Fruit fly (Drosophila melanogaster) whole organism, embryonic: ENCODE results near the gene CG9992.
A peak's percentile ranks its signal among the peaks of the same experiment; 100 is the strongest.

Source experiments
- BtbVII ChIP-seq: fragments of 200-800 bp; sonication (Bioruptor generic); optimal IDR thresholded peaks from 3 replicates; lab custom pipeline; 2017; ENCODE audit warnings: missing biosample characterization, mild to moderate bottlenecking, missing genetic modification characterization
- CG10462 ChIP-seq: fragments of 200-800 bp; sonication (Bioruptor generic); optimal IDR thresholded peaks from 2 replicates; lab custom pipeline; 2016; ENCODE audit warnings: missing biosample characterization, missing genetic modification characterization
- CG1233 ChIP-seq: fragments of 200-800 bp; sonication (Bioruptor generic); optimal IDR thresholded peaks from 4 replicates; lab custom pipeline; 2018; ENCODE audit warnings: missing biosample characterization, mild to moderate bottlenecking, missing genetic modification characterization
- CG13424 ChIP-seq: fragments of 200-800 bp; sonication (Bioruptor generic); optimal IDR thresholded peaks from 2 replicates; lab custom pipeline; 2019; ENCODE audit warnings: missing biosample characterization, mild to moderate bottlenecking, missing genetic modification characterization, moderate library complexity
- CG15696 ChIP-seq: fragments of 200-800 bp; sonication (Bioruptor generic); optimal IDR thresholded peaks from 2 replicates; lab custom pipeline; 2019; ENCODE audit warnings: missing biosample characterization, mild to moderate bottlenecking, missing genetic modification characterization, moderate library complexity
- CG18619 ChIP-seq: fragments of 200-800 bp; sonication (Bioruptor generic); optimal IDR thresholded peaks from 3 replicates; lab custom pipeline; 2017; ENCODE audit warnings: missing biosample characterization, mild to moderate bottlenecking, missing genetic modification characterization
- CG2202 ChIP-seq: fragments of 200-800 bp; sonication (Bioruptor generic); optimal IDR thresholded peaks from 2 replicates; lab custom pipeline; 2018; ENCODE audit warnings: missing biosample characterization, mild to moderate bottlenecking, missing genetic modification characterization
- CG31224 ChIP-seq: fragments of 200-800 bp; sonication (Bioruptor generic); IDR thresholded peaks from 2 replicates; pipeline ENCODE4 v1.3.6; 2022; ENCODE audit warnings: missing biosample characterization, missing genetic modification characterization
- CG3163 ChIP-seq: fragments of 200-800 bp; sonication (Bioruptor generic); optimal IDR thresholded peaks from 3 replicates; lab custom pipeline; 2016; ENCODE audit warnings: missing biosample characterization, missing genetic modification characterization
- CG3281 ChIP-seq: fragments of 200-800 bp; sonication (Bioruptor generic); optimal IDR thresholded peaks from 3 replicates; lab custom pipeline; 2017; ENCODE audit warnings: missing biosample characterization, mild to moderate bottlenecking, missing genetic modification characterization
- CG6791 ChIP-seq: fragments of 200-800 bp; sonication (Bioruptor generic); IDR thresholded peaks from 3 replicates; pipeline ENCODE4 v1.3.6; 2022; ENCODE audit warnings: missing biosample characterization, missing genetic modification characterization; ENCODE audit not compliant: partially characterized antibody
- CG8478 ChIP-seq: fragments of >200 bp; optimal IDR thresholded peaks from 2 replicates; lab custom pipeline; 2018
- CG8765 ChIP-seq: fragments of 200-800 bp; sonication (Bioruptor generic); IDR thresholded peaks from 2 replicates; pipeline ENCODE4 v1.3.6; 2022; ENCODE audit warnings: missing biosample characterization, missing genetic modification characterization
- CG8924 ChIP-seq: fragments of 200-800 bp; optimal IDR thresholded peaks from 3 replicates; lab custom pipeline; 2019; ENCODE audit warnings: missing biosample characterization, mild to moderate bottlenecking, missing genetic modification characterization, moderate library complexity
- CkIIα-i1 ChIP-seq: fragments of 200-800 bp; sonication (Bioruptor generic); IDR thresholded peaks from 2 replicates; pipeline ENCODE4 v1.3.6; 2022; ENCODE audit warnings: missing biosample characterization, missing genetic modification characterization
- D19A ChIP-seq: fragments of 200-800 bp; optimal IDR thresholded peaks from 3 replicates; lab custom pipeline; 2019; ENCODE audit warnings: missing biosample characterization, mild to moderate bottlenecking, missing genetic modification characterization, moderate library complexity
- Ets97D ChIP-seq: fragments of 200-800 bp; sonication (Bioruptor generic); optimal IDR thresholded peaks from 3 replicates; lab custom pipeline; 2016; ENCODE audit warnings: missing biosample characterization, missing genetic modification characterization
- HLH4C ChIP-seq: fragments of 200-800 bp; sonication (Bioruptor generic); IDR thresholded peaks from 3 replicates; pipeline ENCODE4 v1.3.6; 2022; ENCODE audit warnings: missing biosample characterization, missing genetic modification characterization; ENCODE audit not compliant: partially characterized antibody
- Hr3 ChIP-seq: fragments of 200-800 bp; sonication (Bioruptor generic); optimal IDR thresholded peaks from 3 replicates; lab custom pipeline; 2016; ENCODE audit warnings: missing biosample characterization, missing genetic modification characterization
- Kr ChIP-seq: fragments of 200-800 bp; sonication (Bioruptor generic); optimal IDR thresholded peaks from 2 replicates; lab custom pipeline; 2017; ENCODE audit warnings: missing biosample characterization, mild to moderate bottlenecking, missing genetic modification characterization
- NFAT ChIP-seq: fragments of 200-800 bp; sonication (Bioruptor generic); IDR thresholded peaks from 2 replicates; pipeline ENCODE4 v1.3.6; 2022; ENCODE audit warnings: missing biosample characterization, missing genetic modification characterization
- NK7.1 ChIP-seq: fragments of 200-800 bp; sonication (Bioruptor generic); optimal IDR thresholded peaks from 3 replicates; lab custom pipeline; 2016; ENCODE audit warnings: missing biosample characterization, missing genetic modification characterization
- Neu2 ChIP-seq: fragments of 200-800 bp; sonication (Bioruptor generic); optimal IDR thresholded peaks from 3 replicates; lab custom pipeline; 2016; ENCODE audit warnings: missing biosample characterization, missing genetic modification characterization, borderline replicate concordance
- NfI ChIP-seq: fragments of 200-800 bp; sonication (Bioruptor generic); optimal IDR thresholded peaks from 3 replicates; lab custom pipeline; 2018; ENCODE audit warnings: missing biosample characterization, mild to moderate bottlenecking, missing genetic modification characterization, moderate library complexity
- Sry-δ ChIP-seq: fragments of 200-800 bp; sonication (Bioruptor generic); optimal IDR thresholded peaks from 2 replicates; lab custom pipeline; 2016; ENCODE audit warnings: missing biosample characterization, missing genetic modification characterization
- Vsx1 ChIP-seq: fragments of 200-800 bp; sonication (Bioruptor generic); optimal IDR thresholded peaks from 2 replicates; lab custom pipeline; 2017; ENCODE audit warnings: missing biosample characterization, mild to moderate bottlenecking, missing genetic modification characterization, missing genetic modification reagents
- bbx ChIP-seq: fragments of 200-800 bp; sonication (Bioruptor generic); IDR thresholded peaks from 2 replicates; pipeline ENCODE4 v1.3.6; 2022; ENCODE audit warnings: missing biosample characterization, missing genetic modification characterization; ENCODE audit not compliant: partially characterized antibody
- br ChIP-seq: fragments of >200 bp; optimal IDR thresholded peaks from 2 replicates; lab custom pipeline; 2017
- cg ChIP-seq: fragments of 200-800 bp; sonication (Bioruptor generic); optimal IDR thresholded peaks from 3 replicates; lab custom pipeline; 2019; ENCODE audit warnings: missing biosample characterization, mild to moderate bottlenecking, missing genetic modification characterization, moderate library complexity
- chif ChIP-seq, 2 experiments: fragments of 200-800 bp; sonication (Bioruptor generic); optimal IDR thresholded peaks; 3 replicates each; lab custom pipeline; 2016; ENCODE audit warnings: missing biosample characterization in 2 of 2, missing genetic modification characterization in 2 of 2
- dimm ChIP-seq: fragments of 200-800 bp; sonication (Bioruptor generic); IDR thresholded peaks from 2 replicates; pipeline ENCODE4 v1.3.6; 2022; ENCODE audit warnings: missing biosample characterization, missing genetic modification characterization
- ems ChIP-seq: fragments of 200-800 bp; sonication (Bioruptor generic); optimal IDR thresholded peaks from 3 replicates; lab custom pipeline; 2016; ENCODE audit warnings: missing biosample characterization, missing genetic modification characterization
- eve ChIP-seq, 2 experiments: fragments of >200 bp; optimal IDR thresholded peaks; 2 replicates each; lab custom pipeline; 2017; ENCODE audit warnings: missing biosample characterization in 2 of 2, missing genetic modification characterization in 2 of 2
- her ChIP-seq: fragments of 200-800 bp; sonication (Bioruptor generic); optimal IDR thresholded peaks from 2 replicates; lab custom pipeline; 2016; ENCODE audit warnings: missing biosample characterization, missing genetic modification characterization
- hkb ChIP-seq, 2 experiments: fragments of 200-800 bp in 1 of 2; fragments of >200 bp in 1 of 2; sonication (Bioruptor generic) in 1 of 2; IDR thresholded peaks in 1 of 2; optimal IDR thresholded peaks in 1 of 2; 2 replicates each; pipeline versions ENCODE4 v1.3.6 to Lab custom; 2017 to 2022; ENCODE audit warnings: missing biosample characterization in 1 of 2, missing genetic modification characterization in 1 of 2
- kah ChIP-seq: fragments of 200-800 bp; sonication (Bioruptor generic); optimal IDR thresholded peaks from 2 replicates; lab custom pipeline; 2018; ENCODE audit warnings: missing biosample characterization, mild to moderate bottlenecking, missing genetic modification characterization
- klu ChIP-seq: fragments of 200-800 bp; sonication (Bioruptor generic); IDR thresholded peaks from 2 replicates; pipeline ENCODE4 v1.3.6; 2022; ENCODE audit warnings: missing biosample characterization, missing genetic modification characterization
- lov ChIP-seq, 2 experiments: fragments of 200-800 bp in 1 of 2; fragments of >200 bp in 1 of 2; sonication (Bioruptor generic) in 1 of 2; IDR thresholded peaks in 1 of 2; optimal IDR thresholded peaks in 1 of 2; 2 replicates in 1 of 2; 3 replicates in 1 of 2; pipeline versions ENCODE4 v1.3.6 to Lab custom; 2017 to 2022; ENCODE audit warnings: missing biosample characterization in 1 of 2, missing genetic modification characterization in 1 of 2
- mld ChIP-seq: fragments of 200-800 bp; sonication (Bioruptor generic); IDR thresholded peaks from 3 replicates; pipeline ENCODE4 v1.3.6; 2022; ENCODE audit warnings: missing biosample characterization, missing genetic modification characterization; ENCODE audit not compliant: partially characterized antibody
- nom ChIP-seq: fragments of 200-800 bp; sonication (Bioruptor generic); optimal IDR thresholded peaks from 2 replicates; lab custom pipeline; 2017; ENCODE audit warnings: missing biosample characterization, missing genetic modification characterization, mild to moderate bottlenecking, moderate library complexity, missing genetic modification reagents
- org-1 ChIP-seq: fragments of 200-800 bp; sonication (Bioruptor generic); optimal IDR thresholded peaks from 2 replicates; lab custom pipeline; 2017; ENCODE audit warnings: missing biosample characterization, missing genetic modification characterization
- pan ChIP-seq, 4 experiments: fragments of >200 bp in 3 of 4; fragments of 200-800 bp in 1 of 4; sonication (Bioruptor generic) in 1 of 4; optimal IDR thresholded peaks in 3 of 4; IDR thresholded peaks in 1 of 4; 2 replicates each; pipeline versions ENCODE4 v1.3.6 to Lab custom; 2017 to 2022; ENCODE audit warnings: missing biosample characterization in 2 of 4, missing genetic modification characterization in 2 of 4, mixed read lengths in 1 of 4
- peb ChIP-seq: fragments of 200-800 bp; sonication (Bioruptor generic); IDR thresholded peaks from 2 replicates; pipeline ENCODE4 v1.3.6; 2022; ENCODE audit warnings: missing biosample characterization, missing genetic modification characterization
- sc ChIP-seq, 3 experiments: fragments of >200 bp in 2 of 3; fragments of 200-800 bp in 1 of 3; sonication (Bioruptor generic) in 1 of 3; optimal IDR thresholded peaks; 2 replicates in 2 of 3; 3 replicates in 1 of 3; lab custom pipeline; 2017; ENCODE audit warnings: mild to moderate bottlenecking in 1 of 3, missing biosample characterization in 1 of 3, missing genetic modification characterization in 1 of 3, missing genetic modification reagents in 1 of 3
- sqz ChIP-seq: fragments of 200-800 bp; sonication (Bioruptor generic); optimal IDR thresholded peaks from 3 replicates; lab custom pipeline; 2018; ENCODE audit warnings: missing biosample characterization, mild to moderate bottlenecking, missing genetic modification characterization
- stwl ChIP-seq: fragments of 200-800 bp; sonication (Bioruptor generic); optimal IDR thresholded peaks from 3 replicates; lab custom pipeline; 2018; ENCODE audit warnings: missing biosample characterization, mild to moderate bottlenecking, missing genetic modification characterization, moderate library complexity
- wdn ChIP-seq: fragments of 200-800 bp; sonication (Bioruptor generic); IDR thresholded peaks from 2 replicates; pipeline ENCODE4 v1.3.6; 2022; ENCODE audit warnings: missing biosample characterization, missing genetic modification characterization
- wek ChIP-seq: fragments of 200-800 bp; sonication (Bioruptor generic); optimal IDR thresholded peaks from 3 replicates; lab custom pipeline; 2018; ENCODE audit warnings: missing biosample characterization, mild to moderate bottlenecking, missing genetic modification characterization, moderate library complexity

The CG9992 gene

DNA sequence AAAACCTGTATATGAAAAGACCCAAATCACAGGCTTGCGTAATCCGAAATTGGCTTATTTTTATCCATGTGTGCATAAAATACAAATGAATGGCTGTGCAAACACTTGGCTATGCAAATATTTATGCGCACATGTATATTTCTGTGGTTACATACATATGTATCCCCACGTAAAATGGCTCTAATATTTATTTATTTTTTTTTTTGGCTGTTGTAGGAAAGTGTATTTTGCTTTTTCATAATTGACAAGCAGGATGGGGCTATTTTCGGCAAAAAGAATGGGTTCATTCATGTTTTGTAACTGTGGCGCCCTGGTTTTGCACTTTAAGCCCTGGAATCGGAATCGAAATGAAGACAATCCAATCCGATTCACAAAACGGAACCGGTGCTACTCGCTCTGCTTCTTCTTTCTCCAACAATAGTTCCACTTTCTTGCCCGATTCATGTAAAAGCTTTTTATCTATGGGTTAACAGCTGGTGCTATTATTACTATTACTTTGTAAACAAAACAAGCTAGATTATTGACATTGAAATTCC is 49.5 kb downstream of the CG9992 start (continued):
- peak in 1 of 2 experiments; percentile 89 for TF ChIP-seq eve (GFP tag; optimal IDR thresholded peaks at IDR 0.05; lab: Kevin White, UChicago)
- TF ChIP-seq wdn = peak; percentile 71
- TF ChIP-seq CG8478 = no peak
- no peak for TF ChIP-seq Kr
- TF ChIP-seq br (lab: Kevin White, UChicago) = no peak
- peak; percentile 44 for TF ChIP-seq Sry-δ (GFP tag; lab: Kevin White, UChicago)
- TF ChIP-seq sqz (GFP tag; lab: Kevin White, UChicago) = peak; percentile 25
- TF ChIP-seq ems (GFP tag; lab: Kevin White, UChicago) = peak; percentile 71
- TF ChIP-seq dimm (GFP tag; lab: Robert Waterston, UW) = no peak
- TF ChIP-seq CG8765 (GFP tag; lab: Robert Waterston, UW) = peak; percentile 47; the same call in 1 of the 2 replicates
- TF ChIP-seq CG15696 = peak; percentile 21
- TF ChIP-seq HLH4C (GFP tag; lab: Robert Waterston, UW) = no peak
- peak; percentile 54 for TF ChIP-seq org-1 (GFP tag; lab: Kevin White, UChicago)
- no peak for TF ChIP-seq Neu2 (GFP tag; lab: Kevin White, UChicago)
- no peak for TF ChIP-seq mld (GFP tag; lab: Robert Waterston, UW)
- TF ChIP-seq CG3281 (GFP tag; lab: Kevin White, UChicago) = peak; percentile 76
- TF ChIP-seq wek = peak; percentile 40
- peak; percentile 78 for TF ChIP-seq NfI (GFP tag; lab: Kevin White, UChicago)
- no peak for TF ChIP-seq sc (optimal IDR thresholded peaks at IDR 0.05; lab: Kevin White, UChicago)
- no peak for TF ChIP-seq sc (GFP tag; optimal IDR thresholded peaks at IDR 0.05; lab: Kevin White, UChicago)
- TF ChIP-seq CG10462 (GFP tag; lab: Kevin White, UChicago) = peak; percentile 21
- TF ChIP-seq cg (GFP tag; lab: Kevin White, UChicago) = no peak
- no peak for TF ChIP-seq hkb (optimal IDR thresholded peaks at IDR 0.05; lab: Kevin White, UChicago)
- peak; percentile 88 for TF ChIP-seq hkb (GFP tag; IDR thresholded peaks at IDR 0.05; lab: Robert Waterston, UW)
- TF ChIP-seq kah = peak; percentile 26
- peak; percentile 52 for TF ChIP-seq Hr3 (GFP tag; lab: Kevin White, UChicago)
- TF ChIP-seq stwl = no peak
- peak; percentile 60 for TF ChIP-seq her (GFP tag; lab: Kevin White, UChicago)
- TF ChIP-seq CG31224 (GFP tag; lab: Robert Waterston, UW) = peak; percentile 61; the same call in 1 of the 2 replicates
- TF ChIP-seq bbx (GFP tag; lab: Robert Waterston, UW) = no peak
- peak; percentile 8 for TF ChIP-seq CG8924 (tag; lab: Kevin White, UChicago)
- TF ChIP-seq CG13424 = peak; percentile 73
- TF ChIP-seq peb (GFP tag; lab: Robert Waterston, UW) = peak; percentile 32; the same call in 1 of the 2 replicates
- TF ChIP-seq CG18619 (GFP tag; lab: Kevin White, UChicago) = peak; percentile 29
- TF ChIP-seq pan (optimal IDR thresholded peaks at IDR 0.05; lab: Kevin White, UChicago) = no peak
- TF ChIP-seq pan (GFP tag; optimal IDR thresholded peaks at IDR 0.05 in 1 of 2, IDR thresholded peaks at IDR 0.05 in 1 of 2) = peak in 1 of 2 experiments; percentile 83
- TF ChIP-seq NK7.1 (GFP tag; lab: Kevin White, UChicago) = peak; percentile 22
- peak; percentile 46 for TF ChIP-seq nom (GFP tag; lab: Kevin White, UChicago)
- peak; percentile 50 for TF ChIP-seq BtbVII
- TF ChIP-seq Vsx1 (GFP tag; lab: Kevin White, UChicago) = peak; percentile 65
- no peak for TF ChIP-seq lov (optimal IDR thresholded peaks at IDR 0.05; lab: Kevin White, UChicago)
- peak; percentile 81; the same call in 2 of the 3 replicates for TF ChIP-seq lov (GFP tag; IDR thresholded peaks at IDR 0.05; lab: Robert Waterston, UW)
- no peak for TF ChIP-seq CG6791
- peak; percentile 48 for TF ChIP-seq CG3163 (GFP tag; lab: Kevin White, UChicago)
- TF ChIP-seq CG2202 (tag; lab: Kevin White, UChicago) = peak; percentile 17
- TF ChIP-seq CG1233 = peak; percentile 63
- TF ChIP-seq klu (GFP tag; lab: Robert Waterston, UW) = 0 out of 2 replicates have a peak, but pooled peaks have one; percentile 40
- peak; percentile 33 to 53 for TF ChIP-seq chif (GFP tag; optimal IDR thresholded peaks at IDR 0.05; lab: Kevin White, UChicago)
- peak; percentile 39 for TF ChIP-seq Ets97D (GFP tag; lab: Kevin White, UChicago)
- peak; percentile 79 for TF ChIP-seq NFAT
- TF ChIP-seq D19A (tag; lab: Kevin White, UChicago) = peak; percentile 43
- TF ChIP-seq CkIIα-i1 = no peak
